Worm (Caenorhabditis elegans) whole organism, L3 larva: ENCODE data around the gene sams-4.

Source experiments
- aly-2 ChIP-seq: fragments of 150-350 bp; optimal IDR thresholded peaks from 2 replicates; lab custom pipeline; 2014; ENCODE audit warnings: missing biosample characterization, missing genetic modification characterization
- ceh-9 ChIP-seq: sonication (generic microtip); optimal IDR thresholded peaks from 2 replicates; lab custom pipeline; 2018; ENCODE audit warnings: missing biosample characterization, missing genetic modification characterization
- daf-12 ChIP-seq: fragments of 150-350 bp; optimal IDR thresholded peaks from 2 replicates; lab custom pipeline; 2014; ENCODE audit warnings: missing biosample characterization, missing genetic modification reagents, missing genetic modification characterization
- egl-27 ChIP-seq: sonication (generic microtip); optimal IDR thresholded peaks from 4 replicates; lab custom pipeline; 2017; ENCODE audit warnings: missing biosample characterization, missing genetic modification reagents, missing genetic modification characterization
- egl-5 ChIP-seq: fragments of 150-350 bp; optimal IDR thresholded peaks from 2 replicates; lab custom pipeline; 2017; ENCODE audit warnings: missing biosample characterization, missing genetic modification reagents, missing genetic modification characterization, inconsistent platforms
- elt-2 ChIP-seq: sonication (generic microtip); optimal IDR thresholded peaks from 2 replicates; lab custom pipeline; 2016; ENCODE audit warnings: missing genetic modification reagents, mild to moderate bottlenecking, missing genetic modification characterization, missing compliant biosample characterization
- elt-3 ChIP-seq, 3 experiments: fragments of 150-350 bp in 1 of 3; sonication (generic microtip) in 2 of 3; optimal IDR thresholded peaks; 2 replicates in 2 of 3; 4 replicates in 1 of 3; lab custom pipeline; 2014 to 2017; ENCODE audit warnings: missing biosample characterization in 3 of 3, missing genetic modification characterization in 3 of 3
- eor-1 ChIP-seq, 2 experiments: fragments of 150-350 bp; optimal IDR thresholded peaks; 2 replicates each; lab custom pipeline; 2014 to 2018; ENCODE audit warnings: missing biosample characterization in 2 of 2, missing genetic modification characterization in 2 of 2
- fkh-2 ChIP-seq: fragments of 150-350 bp; optimal IDR thresholded peaks from 2 replicates; lab custom pipeline; 2014; ENCODE audit warnings: missing biosample characterization, missing genetic modification reagents, missing genetic modification characterization
- lin-15B ChIP-seq: fragments of 150-350 bp; optimal IDR thresholded peaks from 2 replicates; lab custom pipeline; 2014; ENCODE audit warnings: missing biosample characterization, missing genetic modification characterization
- lin-39 ChIP-seq: fragments of 150-350 bp; optimal IDR thresholded peaks from 2 replicates; lab custom pipeline; 2018; ENCODE audit warnings: missing biosample characterization, missing genetic modification reagents, missing genetic modification characterization
- lsy-12 ChIP-seq: sonication (generic microtip); optimal IDR thresholded peaks from 2 replicates; lab custom pipeline; 2016; ENCODE audit warnings: mild to moderate bottlenecking, missing genetic modification characterization, missing compliant biosample characterization
- nfya-1 ChIP-seq: sonication (generic microtip); optimal IDR thresholded peaks from 2 replicates; lab custom pipeline; 2017; ENCODE audit warnings: missing genetic modification characterization, mild to moderate bottlenecking, missing compliant biosample characterization, antibody characterized with exemption, moderate library complexity; ENCODE audit not compliant: insufficient read depth
- nhr-237 ChIP-seq: fragments of 150-350 bp; optimal IDR thresholded peaks from 2 replicates; lab custom pipeline; 2014; ENCODE audit warnings: missing biosample characterization, missing genetic modification characterization
- nhr-67 ChIP-seq: fragments of 150-350 bp; optimal IDR thresholded peaks from 2 replicates; lab custom pipeline; 2014; ENCODE audit warnings: missing biosample characterization, missing genetic modification characterization
- nhr-76 ChIP-seq: fragments of 150-350 bp; sonication (generic microtip); optimal IDR thresholded peaks from 5 replicates; lab custom pipeline; 2014; ENCODE audit warnings: missing biosample characterization, missing genetic modification characterization
- sea-2 ChIP-seq: fragments of 150-350 bp; sonication (generic microtip); optimal IDR thresholded peaks from 4 replicates; lab custom pipeline; 2014; ENCODE audit warnings: missing biosample characterization, missing genetic modification reagents, missing genetic modification characterization
- skn-1 ChIP-seq: fragments of 150-350 bp; optimal IDR thresholded peaks from 2 replicates; lab custom pipeline; 2014; ENCODE audit warnings: missing biosample characterization, missing genetic modification characterization
- unc-39 ChIP-seq: sonication (generic microtip); optimal IDR thresholded peaks from 4 replicates; lab custom pipeline; 2017; ENCODE audit warnings: missing biosample characterization, missing genetic modification characterization
- zag-1 ChIP-seq: fragments of 150-350 bp; optimal IDR thresholded peaks from 2 replicates; lab custom pipeline; 2014; ENCODE audit warnings: missing biosample characterization, missing genetic modification characterization
- ztf-4 ChIP-seq: fragments of 150-350 bp; optimal IDR thresholded peaks from 2 replicates; lab custom pipeline; 2014; ENCODE audit warnings: missing biosample characterization, missing genetic modification characterization

sams-4 gene

DNA sequence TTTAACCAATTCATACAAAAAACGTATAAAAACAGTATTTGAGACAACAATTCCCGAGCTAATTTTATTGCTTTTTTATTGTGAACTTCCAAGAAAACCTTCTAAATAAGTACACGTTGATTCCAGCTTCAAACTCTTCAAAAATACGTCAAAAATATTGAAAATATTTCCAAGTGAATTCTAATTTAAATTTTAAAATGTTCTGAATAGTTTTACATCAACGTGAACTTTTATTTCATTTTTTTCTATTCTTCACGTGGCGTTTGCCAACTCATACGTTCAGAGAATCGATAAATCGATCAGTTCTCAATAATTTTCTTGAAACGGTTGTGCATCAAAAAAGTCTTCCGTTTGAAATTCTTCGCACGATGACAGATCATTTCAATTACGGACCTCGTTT is 49.0 kb downstream of the sams-4 start, which contains the start of gene C31H1.1:
Gene C31H1.1, plus strand, starts transcription at position 301 of the 400 bp plus-strand sequence.
- no peak for TF ChIP-seq unc-39

DNA sequence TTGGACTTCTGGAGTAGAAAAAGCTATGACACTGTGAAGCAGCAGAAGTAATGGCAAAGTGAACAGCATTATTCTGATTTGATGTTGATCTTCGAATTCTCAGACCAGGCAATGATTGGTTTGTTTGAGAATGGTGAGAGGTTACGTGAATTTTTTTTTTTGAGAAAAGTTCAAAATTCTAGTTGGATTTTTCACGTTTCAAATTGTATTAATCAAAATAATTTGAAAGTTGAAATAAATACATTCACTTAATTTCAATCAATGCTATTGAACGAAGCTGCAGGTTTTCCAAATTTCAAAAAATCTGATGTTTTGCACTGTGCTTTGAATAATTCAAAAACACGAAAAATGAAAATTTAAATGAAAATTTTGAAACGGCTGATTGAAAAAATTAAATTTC is 49.5 kb downstream of the sams-4 start, which contains the start of gene C31H1.5:
Gene C31H1.5, minus strand, starts transcription at position 101 of the 400 bp plus-strand sequence.
- TF ChIP-seq nhr-67 (tag; lab: Kevin White, UChicago) (no peak), skn-1 (tag; lab: Kevin White, UChicago) (no peak), elt-2 (tag; lab: Kevin White, UChicago) (no peak), eor-1 (tag; optimal IDR thresholded peaks at IDR 0.05; lab: Kevin White, UChicago) (no peak), ceh-9 (tag; lab: Kevin White, UChicago) (no peak), lsy-12 (no peak), ztf-4 (tag; lab: Kevin White, UChicago) (no peak), nfya-1 (tag; lab: Kevin White, UChicago) (no peak), daf-12 (tag; lab: Kevin White, UChicago) (no peak), sea-2 (no peak), fkh-2 (tag; lab: Kevin White, UChicago) (no peak), lin-39 (no peak)

DNA sequence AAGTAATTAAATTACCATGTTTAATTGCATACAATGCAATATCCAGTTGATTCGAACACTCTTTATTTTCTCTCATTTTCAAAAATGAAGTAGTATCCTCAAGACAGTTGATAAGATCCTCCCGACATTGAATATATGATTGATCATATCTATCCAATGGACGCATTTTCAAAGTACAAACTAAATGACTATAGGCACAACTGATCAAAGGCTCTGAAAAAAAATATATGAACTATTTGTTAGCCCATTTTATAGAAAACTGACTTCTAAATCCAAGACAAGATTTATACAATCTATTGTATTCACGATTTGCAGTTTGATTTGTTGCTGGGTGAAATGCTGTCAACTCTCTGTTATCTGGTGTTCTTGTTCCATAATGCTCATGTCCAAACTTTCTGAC is 50.7 kb downstream of the sams-4 start:
- TF ChIP-seq lin-15B (tag; lab: Kevin White, UChicago) (no peak), elt-3 (tag; optimal IDR thresholded peaks at IDR 0.05; lab: Kevin White, UChicago) (no peak), daf-12 (tag; lab: Kevin White, UChicago) (no peak), nhr-76 (no peak), zag-1 (no peak), aly-2 (no peak), egl-27 (tag; lab: Kevin White, UChicago) (no peak), nhr-237 (tag; lab: Kevin White, UChicago) (no peak), egl-5 (no peak)
- TF ChIP-seq, all 47 proteins: peak for 0
